Worm (Caenorhabditis elegans): ENCODE results near the gene Y22D7AR.3.

DNA sequence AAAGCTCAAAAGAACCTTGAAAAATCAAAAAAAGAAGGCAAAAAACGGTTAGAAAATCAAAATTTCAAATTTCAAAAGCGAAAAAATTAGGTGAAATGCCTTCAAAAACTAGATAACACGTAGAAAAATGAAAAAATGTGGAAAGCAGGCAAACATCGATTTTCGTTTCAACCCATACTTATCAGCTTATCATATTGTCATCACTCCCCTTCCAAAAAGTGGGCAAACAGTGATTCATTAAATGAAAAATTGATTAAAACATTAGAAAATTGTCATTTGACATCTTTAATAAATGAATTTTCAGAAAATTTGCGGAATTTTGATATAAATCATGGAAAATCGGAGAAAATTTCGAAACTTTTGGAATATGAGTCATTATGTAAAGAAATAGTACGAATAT, 4.6 kb downstream of the Y22D7AR.3 start:
- TF ChIP-seq rnt-1 (tag; optimal IDR thresholded peaks at IDR 0.05) (no peak), mep-1 (tag; optimal IDR thresholded peaks at IDR 0.05) (no peak), nhr-237 (tag; optimal IDR thresholded peaks at IDR 0.05) (no peak), zip-4 (GFP tag; optimal IDR thresholded peaks at IDR 0.05) (no peak), ceh-82 (tag; optimal IDR thresholded peaks at IDR 0.05) (no peak), aly-2 (tag; optimal IDR thresholded peaks at IDR 0.05) (no peak), nhr-47 (tag; optimal IDR thresholded peaks at IDR 0.05) (no peak), nhr-11 (tag; optimal IDR thresholded peaks at IDR 0.05) (no peak), unc-130 (tag; optimal IDR thresholded peaks at IDR 0.05) (no peak)
